Worm (Caenorhabditis elegans): ENCODE results near the gene clhm-1.

The clhm-1 gene

DNA sequence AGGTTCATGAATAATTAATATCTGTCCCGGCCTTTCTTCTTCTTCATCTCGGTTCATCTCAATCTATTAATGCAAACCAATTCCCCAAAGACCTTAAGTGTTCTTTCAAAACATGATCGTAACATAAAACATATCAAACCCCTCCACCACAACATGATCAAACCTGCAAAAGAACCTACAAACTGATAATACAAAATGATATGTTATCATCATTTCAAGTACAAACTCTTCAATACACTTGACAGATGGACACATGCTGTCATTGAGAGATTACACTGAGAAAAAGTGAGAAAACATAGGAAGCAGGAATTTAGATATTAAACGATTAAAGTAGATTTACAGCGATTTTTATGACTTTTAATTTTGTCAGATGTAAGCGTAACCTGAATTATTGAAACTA, 46.3 kb downstream of the clhm-1 start:
- TF ChIP-seq ceh-88 (GFP tag; IDR thresholded peaks at IDR 0.05) (no peak), lin-14 (GFP tag; optimal IDR thresholded peaks at IDR 0.05) (peak; percentile 43), jun-1 (tag; optimal IDR thresholded peaks at IDR 0.05) (peak; percentile 4), dsc-1 (tag; optimal IDR thresholded peaks at IDR 0.05) (peak; percentile 8), elt-2 (tag; optimal IDR thresholded peaks at IDR 0.05) (peak; percentile 59), pqm-1 (tag; optimal IDR thresholded peaks at IDR 0.05) (no peak), elt-3 (tag; optimal IDR thresholded peaks at IDR 0.05) (peak in 4 of 6 experiments; percentile 10 to 48 (median 32)), nhr-85 (tag) (peak; percentile 43), dpl-1 (GFP tag; optimal IDR thresholded peaks at IDR 0.05) (no peak), mep-1 (tag; optimal IDR thresholded peaks at IDR 0.05) (peak; percentile 11), nhr-20 (tag; optimal IDR thresholded peaks at IDR 0.05) (peak; percentile 5), blmp-1 (tag; optimal IDR thresholded peaks at IDR 0.05) (peak; percentile 2), isw-1 (GFP tag; IDR thresholded peaks at IDR 0.05) (no peak), skn-1 (tag; optimal IDR thresholded peaks at IDR 0.05) (no peak), lin-35 (GFP tag; optimal IDR thresholded peaks at IDR 0.05) (peak in 1 of 2 experiments; percentile 13), nhr-71 (tag; optimal IDR thresholded peaks at IDR 0.05) (peak; percentile 20), lin-39 (tag; optimal IDR thresholded peaks at IDR 0.05) (no peak)

DNA sequence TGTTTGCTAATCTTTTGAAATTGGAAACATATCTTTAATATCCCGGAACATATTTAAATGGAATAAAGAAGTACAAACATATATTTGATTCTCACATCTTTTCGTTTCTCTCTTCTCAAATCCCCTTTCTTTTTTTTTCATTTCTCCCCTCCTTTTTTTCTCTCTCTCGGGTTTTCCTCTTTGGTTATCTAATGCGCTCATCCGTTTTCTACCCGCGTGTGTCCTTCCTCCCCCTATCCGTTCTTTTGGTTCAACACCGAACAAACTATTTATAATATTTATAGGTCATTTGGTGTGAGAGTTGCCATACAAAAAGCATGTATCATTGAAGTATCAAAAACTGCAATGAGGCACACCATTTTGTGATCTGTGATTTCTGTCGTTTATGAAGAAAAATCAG, 46.9 kb downstream of the clhm-1 start:
- TF ChIP-seq hlh-17 (GFP tag; optimal IDR thresholded peaks at IDR 0.05; ENCODE audit: borderline replicate concordance) (no peak), lin-14 (GFP tag; optimal IDR thresholded peaks at IDR 0.05) (peak; percentile 91), nhr-20 (tag; optimal IDR thresholded peaks at IDR 0.05) (peak; percentile 64), unc-98 (GFP tag; IDR thresholded peaks at IDR 0.05) (no peak), nhr-19 (GFP tag; conservative IDR thresholded peaks at IDR 0.05) (no peak), nhr-11 (tag; optimal IDR thresholded peaks at IDR 0.05) (no peak), ets-5 (GFP tag; IDR thresholded peaks at IDR 0.05) (no peak), zip-4 (GFP tag; optimal IDR thresholded peaks at IDR 0.05) (no peak), sptf-1 (tag; optimal IDR thresholded peaks at IDR 0.05) (no peak), ztf-4 (tag; optimal IDR thresholded peaks at IDR 0.05) (no peak), pqm-1 (tag; optimal IDR thresholded peaks at IDR 0.05) (no peak), tlp-1 (tag; optimal IDR thresholded peaks at IDR 0.05) (no peak), irx-1 (tag; optimal IDR thresholded peaks at IDR 0.05) (no peak), nhr-90 (tag; optimal IDR thresholded peaks at IDR 0.05; ENCODE audit: poor library complexity) (no peak), skn-1 (tag; optimal IDR thresholded peaks at IDR 0.05) (no peak), fkh-8 (tag; optimal IDR thresholded peaks at IDR 0.05) (peak; percentile 1), efl-1 (optimal IDR thresholded peaks at IDR 0.05) (no peak), efl-1 (GFP tag; optimal IDR thresholded peaks at IDR 0.05 in 1 of 2) (no peak), ceh-63 (GFP tag; optimal IDR thresholded peaks at IDR 0.05) (no peak), blmp-1 (tag; optimal IDR thresholded peaks at IDR 0.05) (peak; percentile 95), nhr-76 (tag; optimal IDR thresholded peaks at IDR 0.05) (no peak), nhr-47 (tag; optimal IDR thresholded peaks at IDR 0.05) (peak; percentile 6), lin-39 (tag; optimal IDR thresholded peaks at IDR 0.05) (no peak), egl-13 (tag; optimal IDR thresholded peaks at IDR 0.05) (peak; percentile 41), jun-1 (tag; optimal IDR thresholded peaks at IDR 0.05) (no peak), snu-23 (GFP tag; optimal IDR thresholded peaks at IDR 0.05) (peak; percentile 56), mdl-1 (tag; optimal IDR thresholded peaks at IDR 0.05) (peak in 1 of 2 experiments; percentile 29), fkh-10 (GFP tag; optimal IDR thresholded peaks at IDR 0.05) (peak; percentile 69), mep-1 (tag; optimal IDR thresholded peaks at IDR 0.05) (peak; percentile 36), nhr-85 (tag) (peak; percentile 80), ceh-8 (GFP tag; optimal IDR thresholded peaks at IDR 0.05) (no peak), lsy-2 (tag; optimal IDR thresholded peaks at IDR 0.05) (peak; percentile 19 to 26), xbp-1 (tag; optimal IDR thresholded peaks at IDR 0.05) (no peak), swsn-7 (tag; optimal IDR thresholded peaks at IDR 0.05) (peak; percentile 9), C16A3.4 (tag; optimal IDR thresholded peaks at IDR 0.05) (no peak), nhr-28 (tag; optimal IDR thresholded peaks at IDR 0.05) (no peak), efl-3 (GFP tag; optimal IDR thresholded peaks at IDR 0.05) (no peak), grh-1 (GFP tag; IDR thresholded peaks at IDR 0.05) (no peak), ceh-88 (GFP tag; IDR thresholded peaks at IDR 0.05) (no peak), ces-1 (GFP tag; optimal IDR thresholded peaks at IDR 0.05) (no peak), rnt-1 (tag; optimal IDR thresholded peaks at IDR 0.05) (no peak), ceh-82 (tag; optimal IDR thresholded peaks at IDR 0.05) (peak in 1 of 3 experiments; percentile 25), sox-4 (tag; optimal IDR thresholded peaks at IDR 0.05) (no peak), ama-1 (optimal IDR thresholded peaks at IDR 0.05) (no peak), nhr-71 (tag; optimal IDR thresholded peaks at IDR 0.05) (peak; percentile 50)
